Worm (Caenorhabditis elegans) whole organism, L2 larva: ENCODE measurements around the gene nrsn-1.

Experiments used
- C34F6.9 ChIP-seq: fragments of 150-350 bp; optimal IDR thresholded peaks from 2 replicates; lab custom pipeline; 2014; ENCODE audit warnings: missing biosample characterization, missing genetic modification characterization
- F13H6.1 ChIP-seq: sonication (generic microtip); optimal IDR thresholded peaks from 2 replicates; lab custom pipeline; 2016; ENCODE audit warnings: missing genetic modification characterization, missing compliant biosample characterization
- R02D3.7 ChIP-seq: fragments of 150-350 bp; optimal IDR thresholded peaks from 2 replicates; lab custom pipeline; 2014; ENCODE audit warnings: missing biosample characterization, missing genetic modification characterization
- ZK546.5 ChIP-seq: sonication (generic microtip); optimal IDR thresholded peaks from 2 replicates; lab custom pipeline; 2017; ENCODE audit warnings: missing biosample characterization, missing genetic modification characterization
- alr-1 ChIP-seq: fragments of 150-350 bp; optimal IDR thresholded peaks from 2 replicates; lab custom pipeline; 2014; ENCODE audit warnings: missing biosample characterization, missing genetic modification characterization
- aly-2 ChIP-seq: fragments of 150-350 bp; optimal IDR thresholded peaks from 2 replicates; lab custom pipeline; 2014; ENCODE audit warnings: missing biosample characterization, missing genetic modification characterization
- ama-1 ChIP-seq: fragments of 150-350 bp; optimal IDR thresholded peaks from 2 replicates; lab custom pipeline; 2018; ENCODE audit warnings: inconsistent platforms
- blmp-1 ChIP-seq: sonication (generic microtip); optimal IDR thresholded peaks from 2 replicates; lab custom pipeline; 2017; ENCODE audit warnings: missing genetic modification characterization, mild to moderate bottlenecking, missing compliant biosample characterization, antibody characterized with exemption, moderate library complexity; ENCODE audit not compliant: insufficient read depth
- ceh-16 ChIP-seq: fragments of 150-350 bp; optimal IDR thresholded peaks from 2 replicates; lab custom pipeline; 2014; ENCODE audit warnings: missing biosample characterization, missing genetic modification characterization
- ceh-82 ChIP-seq: fragments of 150-350 bp; optimal IDR thresholded peaks from 2 replicates; lab custom pipeline; 2014; ENCODE audit warnings: missing biosample characterization, missing genetic modification characterization
- dmd-4 ChIP-seq: sonication (generic microtip); optimal IDR thresholded peaks from 2 replicates; lab custom pipeline; 2017; ENCODE audit warnings: missing biosample characterization, missing genetic modification characterization
- egl-27 ChIP-seq: sonication (generic microtip); optimal IDR thresholded peaks from 3 replicates; lab custom pipeline; 2017; ENCODE audit warnings: missing biosample characterization, missing genetic modification reagents, missing genetic modification characterization
- elt-3 ChIP-seq: sonication (generic microtip); optimal IDR thresholded peaks from 2 replicates; lab custom pipeline; 2017; ENCODE audit warnings: missing biosample characterization, missing genetic modification characterization
- fos-1 ChIP-seq: fragments of 150-350 bp; optimal IDR thresholded peaks from 2 replicates; lab custom pipeline; 2014; ENCODE audit warnings: missing biosample characterization, missing genetic modification characterization
- gmeb-1 ChIP-seq: fragments of 150-350 bp; optimal IDR thresholded peaks from 2 replicates; lab custom pipeline; 2014; ENCODE audit warnings: missing biosample characterization, missing genetic modification characterization
- lin-11 ChIP-seq: fragments of 150-350 bp; sonication (generic microtip); optimal IDR thresholded peaks from 2 replicates; lab custom pipeline; 2014; ENCODE audit warnings: missing biosample characterization, missing genetic modification characterization, inconsistent platforms, mixed read lengths
- lin-13 ChIP-seq: fragments of 150-350 bp; optimal IDR thresholded peaks from 2 replicates; lab custom pipeline; 2014; ENCODE audit warnings: missing biosample characterization, missing genetic modification reagents, missing genetic modification characterization
- lin-39 ChIP-seq: fragments of 150-350 bp; optimal IDR thresholded peaks from 2 replicates; lab custom pipeline; 2014; ENCODE audit warnings: missing biosample characterization, missing genetic modification reagents, missing genetic modification characterization
- lsy-2 ChIP-seq, 2 experiments: fragments of 150-350 bp in 1 of 2; sonication (generic microtip) in 1 of 2; optimal IDR thresholded peaks; 2 replicates each; lab custom pipeline; 2014 to 2017; ENCODE audit warnings: missing biosample characterization in 2 of 2, missing genetic modification characterization in 2 of 2
- mab-5 ChIP-seq: fragments of 150-350 bp; optimal IDR thresholded peaks from 2 replicates; lab custom pipeline; 2014; ENCODE audit warnings: missing biosample characterization, missing genetic modification characterization
- mbf-1 ChIP-seq: sonication (generic microtip); optimal IDR thresholded peaks from 2 replicates; lab custom pipeline; 2017; ENCODE audit warnings: missing biosample characterization, missing genetic modification characterization
- nhr-10 ChIP-seq: sonication (generic microtip); optimal IDR thresholded peaks from 2 replicates; lab custom pipeline; 2017; ENCODE audit warnings: missing biosample characterization, missing genetic modification characterization
- nhr-11 ChIP-seq: fragments of 150-350 bp; optimal IDR thresholded peaks from 2 replicates; lab custom pipeline; 2014; ENCODE audit warnings: missing biosample characterization, missing genetic modification characterization
- nhr-129 ChIP-seq: fragments of 150-350 bp; optimal IDR thresholded peaks from 2 replicates; lab custom pipeline; 2014; ENCODE audit warnings: missing biosample characterization, missing genetic modification characterization
- nhr-23 ChIP-seq: fragments of 150-350 bp; optimal IDR thresholded peaks from 2 replicates; lab custom pipeline; 2014; ENCODE audit warnings: missing biosample characterization, missing genetic modification reagents, missing genetic modification characterization
- nhr-237 ChIP-seq: fragments of 150-350 bp; optimal IDR thresholded peaks from 2 replicates; lab custom pipeline; 2014; ENCODE audit warnings: missing biosample characterization, missing genetic modification characterization
- nhr-25 ChIP-seq: fragments of 150-350 bp; sonication (generic microtip); optimal IDR thresholded peaks from 3 replicates; lab custom pipeline; 2014; ENCODE audit warnings: missing biosample characterization, missing genetic modification characterization
- nhr-6 ChIP-seq: fragments of 150-350 bp; optimal IDR thresholded peaks from 2 replicates; lab custom pipeline; 2014; ENCODE audit warnings: missing biosample characterization, missing genetic modification characterization
- sem-4 ChIP-seq: fragments of 150-350 bp; optimal IDR thresholded peaks from 2 replicates; lab custom pipeline; 2014; ENCODE audit warnings: missing biosample characterization, missing genetic modification reagents, missing genetic modification characterization
- skn-1 ChIP-seq: sonication (generic microtip); optimal IDR thresholded peaks from 2 replicates; lab custom pipeline; 2017; ENCODE audit warnings: missing biosample characterization, missing genetic modification characterization
- sma-3 ChIP-seq: sonication (generic microtip); optimal IDR thresholded peaks from 2 replicates; lab custom pipeline; 2016; ENCODE audit warnings: missing genetic modification reagents, missing genetic modification characterization, missing compliant biosample characterization
- sma-9 ChIP-seq, 2 experiments: fragments of 150-350 bp in 1 of 2; sonication (generic microtip) in 1 of 2; optimal IDR thresholded peaks; 2 replicates each; lab custom pipeline; 2014 to 2016; ENCODE audit warnings: missing genetic modification characterization in 2 of 2, mild to moderate bottlenecking in 1 of 2, missing biosample characterization in 1 of 2, missing compliant biosample characterization in 1 of 2, missing genetic modification reagents in 1 of 2, moderate library complexity in 1 of 2
- snpc-4 ChIP-seq: fragments of 150-350 bp; optimal IDR thresholded peaks from 2 replicates; lab custom pipeline; 2014; ENCODE audit warnings: missing biosample characterization, missing genetic modification characterization
- unc-39 ChIP-seq: fragments of 150-350 bp; optimal IDR thresholded peaks from 2 replicates; lab custom pipeline; 2014; ENCODE audit warnings: missing biosample characterization, missing genetic modification characterization
- unc-55 ChIP-seq: fragments of 150-350 bp; sonication (generic microtip); optimal IDR thresholded peaks from 3 replicates; lab custom pipeline; 2014; ENCODE audit warnings: missing biosample characterization, missing genetic modification reagents, missing genetic modification characterization
- zag-1 ChIP-seq: fragments of 150-350 bp; optimal IDR thresholded peaks from 2 replicates; lab custom pipeline; 2014; ENCODE audit warnings: missing biosample characterization, missing genetic modification characterization
- ztf-1 ChIP-seq: fragments of 200-800 bp; sonication (Bioruptor generic); conservative IDR thresholded peaks from 2 replicates; pipeline ENCODE4 v1.3.6; 2022; ENCODE audit warnings: missing genetic modification characterization, missing compliant biosample characterization
- ztf-11 ChIP-seq: sonication (generic microtip); optimal IDR thresholded peaks from 2 replicates; lab custom pipeline; 2017; ENCODE audit warnings: missing biosample characterization, missing genetic modification characterization

nrsn-1 gene

ce11 chrV:3692613-3693012 is 23.2 kb downstream of the nrsn-1 start:
- TF ChIP-seq ceh-16 (tag; lab: Kevin White, UChicago) (no peak), F13H6.1 (tag; lab: Kevin White, UChicago) (no peak), unc-39 (tag; lab: Kevin White, UChicago) (no peak), blmp-1 (no peak), nhr-129 (tag; lab: Kevin White, UChicago) (no peak), sma-9 (GFP tag; optimal IDR thresholded peaks at IDR 0.05; lab: Kevin White, UChicago) (peak; percentile 25), sma-9 (tag; optimal IDR thresholded peaks at IDR 0.05; lab: Kevin White, UChicago) (no peak), alr-1 (tag; lab: Kevin White, UChicago) (no peak), ceh-82 (no peak), ZK546.5 (tag; lab: Kevin White, UChicago) (no peak), fos-1 (tag; lab: Kevin White, UChicago) (peak; percentile 31), lin-13 (GFP tag; lab: Kevin White, UChicago) (no peak)

ce11 chrV:3688733-3689132 is 27.0 kb downstream of the nrsn-1 start:
- TF ChIP-seq nhr-129 (tag; lab: Kevin White, UChicago): peak; percentile 31
- TF ChIP-seq skn-1 (tag; lab: Kevin White, UChicago): no peak
- TF ChIP-seq nhr-11 (tag; lab: Kevin White, UChicago): no peak
- peak; percentile 38 for TF ChIP-seq unc-55 (GFP tag; lab: Kevin White, UChicago)
- no peak for TF ChIP-seq nhr-237
- no peak for TF ChIP-seq ceh-82
- no peak for TF ChIP-seq aly-2 (tag; lab: Kevin White, UChicago)
- no peak for TF ChIP-seq R02D3.7 (tag; lab: Kevin White, UChicago)
- no peak for TF ChIP-seq blmp-1
- TF ChIP-seq lin-11 (tag; lab: Kevin White, UChicago): no peak
- TF ChIP-seq sma-9 (GFP tag; optimal IDR thresholded peaks at IDR 0.05; lab: Kevin White, UChicago): peak; percentile 22
- no peak for TF ChIP-seq sma-9 (tag; optimal IDR thresholded peaks at IDR 0.05; lab: Kevin White, UChicago)
- no peak for TF ChIP-seq gmeb-1 (tag; lab: Kevin White, UChicago)
- no peak for TF ChIP-seq ztf-11
- TF ChIP-seq elt-3 (tag; lab: Kevin White, UChicago): no peak
- TF ChIP-seq nhr-23: no peak
- no peak for TF ChIP-seq lin-13 (GFP tag; lab: Kevin White, UChicago)
- TF ChIP-seq zag-1 (tag; lab: Kevin White, UChicago): peak; percentile 13
- no peak for TF ChIP-seq ztf-1
- TF ChIP-seq snpc-4 (tag; lab: Kevin White, UChicago): no peak
- peak; percentile 50 for TF ChIP-seq C34F6.9 (tag; lab: Kevin White, UChicago)
- TF ChIP-seq F13H6.1 (tag; lab: Kevin White, UChicago): peak; percentile 44
- no peak for TF ChIP-seq lin-39 (tag; lab: Kevin White, UChicago)
- TF ChIP-seq lsy-2 (tag; optimal IDR thresholded peaks at IDR 0.05; lab: Kevin White, UChicago): peak in 1 of 2 experiments; percentile 35
- no peak for TF ChIP-seq dmd-4 (tag; lab: Kevin White, UChicago)
- no peak for TF ChIP-seq mab-5 (tag; lab: Kevin White, UChicago)
- TF ChIP-seq egl-27 (tag; lab: Kevin White, UChicago): no peak

ce11 chrV:3686899-3687298 is 28.9 kb downstream of the nrsn-1 start, which contains the start of gene unc-132:
Gene unc-132, plus strand, starts transcription at chrV:3687106.
- no peak for TF ChIP-seq mbf-1 (tag; lab: Kevin White, UChicago)
- TF ChIP-seq nhr-25 (tag; lab: Kevin White, UChicago): no peak
- no peak for TF ChIP-seq ama-1 (lab: Kevin White, UChicago)
- no peak for TF ChIP-seq sma-3 (GFP tag; lab: Kevin White, UChicago)
- TF ChIP-seq ZK546.5 (tag; lab: Kevin White, UChicago): no peak
- TF ChIP-seq nhr-10 (tag; lab: Kevin White, UChicago): no peak
- no peak for TF ChIP-seq sem-4 (tag; lab: Kevin White, UChicago)

ce11 chrV:3686292-3686691 is 29.5 kb downstream of the nrsn-1 start:
- no peak for TF ChIP-seq egl-27 (tag; lab: Kevin White, UChicago)
- TF ChIP-seq nhr-10 (tag; lab: Kevin White, UChicago): no peak
- TF ChIP-seq sem-4 (tag; lab: Kevin White, UChicago): no peak
- no peak for TF ChIP-seq blmp-1
- TF ChIP-seq unc-39 (tag; lab: Kevin White, UChicago): no peak
- no peak for TF ChIP-seq alr-1 (tag; lab: Kevin White, UChicago)
- no peak for TF ChIP-seq nhr-237
- no peak for TF ChIP-seq nhr-129 (tag; lab: Kevin White, UChicago)
- TF ChIP-seq nhr-6 (tag; lab: Kevin White, UChicago): no peak
- TF ChIP-seq mab-5 (tag; lab: Kevin White, UChicago): no peak
- no peak for TF ChIP-seq ceh-16 (tag; lab: Kevin White, UChicago)
- TF ChIP-seq zag-1 (tag; lab: Kevin White, UChicago): no peak
- TF ChIP-seq lin-11 (tag; lab: Kevin White, UChicago): no peak
- TF ChIP-seq ZK546.5 (tag; lab: Kevin White, UChicago): no peak
- no peak for TF ChIP-seq C34F6.9 (tag; lab: Kevin White, UChicago)
- no peak for TF ChIP-seq nhr-11 (tag; lab: Kevin White, UChicago)
